Worm (Caenorhabditis elegans) whole organism, L1 larva: ENCODE measurements around the gene irg-2.
A peak's percentile ranks its signal among the peaks of the same experiment; 100 is the strongest.

Source experiments
- F16B12.6 ChIP-seq: fragments of 150-350 bp; optimal IDR thresholded peaks from 2 replicates; lab custom pipeline; 2014; ENCODE audit warnings: missing biosample characterization, missing genetic modification characterization
- alr-1 ChIP-seq: fragments of 200-800 bp; sonication (Bioruptor generic); optimal IDR thresholded peaks from 2 replicates; lab custom pipeline; 2018; ENCODE audit warnings: borderline replicate concordance, mild to moderate bottlenecking, missing genetic modification characterization, missing compliant biosample characterization
- ama-1 ChIP-seq: fragments of 150-350 bp; optimal IDR thresholded peaks from 2 replicates; lab custom pipeline; 2014
- ceh-82 ChIP-seq, 3 experiments: fragments of 150-350 bp in 1 of 3; sonication (generic microtip) in 2 of 3; optimal IDR thresholded peaks; 2 replicates each; lab custom pipeline; 2014 to 2017; ENCODE audit warnings: missing biosample characterization in 3 of 3, missing genetic modification characterization in 3 of 3
- ces-1 ChIP-seq: fragments of 150-350 bp; optimal IDR thresholded peaks from 2 replicates; lab custom pipeline; 2014; ENCODE audit warnings: missing biosample characterization, missing genetic modification reagents, missing genetic modification characterization
- efl-1 ChIP-seq, 4 experiments: fragments of 150-350 bp; optimal IDR thresholded peaks in 3 of 4; peaks in 1 of 4; 1 replicate in 1 of 4; 2 replicates in 3 of 4; lab custom pipeline; 2014; ENCODE audit warnings: missing biosample characterization in 2 of 4, missing genetic modification characterization in 2 of 4, missing genetic modification reagents in 2 of 4
- egl-13 ChIP-seq: sonication (generic microtip); optimal IDR thresholded peaks from 2 replicates; lab custom pipeline; 2016; ENCODE audit warnings: missing genotype, missing genetic modification reagents, missing genetic modification characterization, missing compliant biosample characterization
- egl-27 ChIP-seq, 2 experiments: fragments of 150-350 bp in 1 of 2; sonication (generic microtip); optimal IDR thresholded peaks; 3 replicates each; lab custom pipeline; 2017 to 2018; ENCODE audit warnings: missing biosample characterization in 2 of 2, missing genetic modification characterization in 2 of 2, missing genetic modification reagents in 2 of 2
- elt-2 ChIP-seq: sonication (generic microtip); optimal IDR thresholded peaks from 2 replicates; lab custom pipeline; 2016; ENCODE audit warnings: missing genetic modification characterization, mild to moderate bottlenecking, inconsistent platforms, missing compliant biosample characterization, missing genetic modification reagents
- fkh-10 ChIP-seq: sonication (generic microtip); optimal IDR thresholded peaks from 2 replicates; lab custom pipeline; 2017; ENCODE audit warnings: missing biosample characterization, missing genetic modification reagents, missing genetic modification characterization
- fkh-4 ChIP-seq: sonication (generic microtip); optimal IDR thresholded peaks from 2 replicates; lab custom pipeline; 2016; ENCODE audit warnings: missing compliant biosample characterization, missing genetic modification characterization, borderline replicate concordance
- hlh-4 ChIP-seq: sonication (generic microtip); optimal IDR thresholded peaks from 2 replicates; lab custom pipeline; 2016; ENCODE audit warnings: mild to moderate bottlenecking, missing genetic modification characterization, missing compliant biosample characterization
- lin-13 ChIP-seq: fragments of 150-350 bp; optimal IDR thresholded peaks from 2 replicates; lab custom pipeline; 2014; ENCODE audit warnings: missing biosample characterization, missing genetic modification reagents, missing genetic modification characterization
- lin-15B ChIP-seq: fragments of 150-350 bp; sonication (generic microtip); optimal IDR thresholded peaks from 3 replicates; lab custom pipeline; 2014; ENCODE audit warnings: missing biosample characterization, missing genetic modification characterization
- lin-39 ChIP-seq: fragments of 150-350 bp; optimal IDR thresholded peaks from 2 replicates; lab custom pipeline; 2014; ENCODE audit warnings: missing biosample characterization, missing genetic modification reagents, missing genetic modification characterization
- lir-3 ChIP-seq: sonication (generic microtip); optimal IDR thresholded peaks from 2 replicates; lab custom pipeline; 2016; ENCODE audit warnings: mild to moderate bottlenecking, missing genetic modification characterization, moderate library complexity, missing compliant biosample characterization; ENCODE audit not compliant: poor library complexity
- mef-2 ChIP-seq: fragments of 150-350 bp; optimal IDR thresholded peaks from 2 replicates; lab custom pipeline; 2014; ENCODE audit warnings: missing biosample characterization, missing genetic modification characterization
- nhr-11 ChIP-seq: fragments of 150-350 bp; optimal IDR thresholded peaks from 2 replicates; lab custom pipeline; 2014; ENCODE audit warnings: missing biosample characterization, missing genetic modification characterization
- nhr-19 ChIP-seq: fragments of 200-800 bp; sonication (Bioruptor generic); conservative IDR thresholded peaks from 2 replicates; pipeline ENCODE4 v1.3.6; 2022; ENCODE audit warnings: missing genetic modification characterization, missing compliant biosample characterization
- nhr-28 ChIP-seq: fragments of 150-350 bp; optimal IDR thresholded peaks from 2 replicates; lab custom pipeline; 2014; ENCODE audit warnings: missing biosample characterization, missing genetic modification characterization
- nhr-76 ChIP-seq: sonication (generic microtip); optimal IDR thresholded peaks from 2 replicates; lab custom pipeline; 2017; ENCODE audit warnings: missing biosample characterization, missing genetic modification characterization
- nhr-84 ChIP-seq: sonication (generic microtip); optimal IDR thresholded peaks from 2 replicates; lab custom pipeline; 2017; ENCODE audit warnings: missing biosample characterization, missing genetic modification characterization
- nhr-90 ChIP-seq: sonication (generic microtip); optimal IDR thresholded peaks from 2 replicates; lab custom pipeline; 2016; ENCODE audit warnings: mild to moderate bottlenecking, missing genetic modification characterization, missing compliant biosample characterization; ENCODE audit not compliant: poor library complexity
- pax-3 ChIP-seq: fragments of 200-800 bp; sonication (Bioruptor generic); optimal IDR thresholded peaks from 2 replicates; lab custom pipeline; 2018; ENCODE audit warnings: mild to moderate bottlenecking, missing genetic modification characterization, moderate library complexity, missing compliant biosample characterization
- snu-23 ChIP-seq: sonication (generic microtip); optimal IDR thresholded peaks from 2 replicates; lab custom pipeline; 2016; ENCODE audit warnings: missing genetic modification characterization, missing compliant biosample characterization
- swsn-7 ChIP-seq: sonication (generic microtip); optimal IDR thresholded peaks from 2 replicates; lab custom pipeline; 2016; ENCODE audit warnings: missing genetic modification characterization, missing compliant biosample characterization
- tlp-1 ChIP-seq: fragments of 150-350 bp; optimal IDR thresholded peaks from 2 replicates; lab custom pipeline; 2014; ENCODE audit warnings: missing biosample characterization, missing genetic modification characterization
- unc-98 ChIP-seq: fragments of 200-800 bp; sonication (Bioruptor generic); IDR thresholded peaks from 2 replicates; pipeline ENCODE4 v1.3.6; 2022; ENCODE audit warnings: missing genetic modification characterization, missing compliant biosample characterization
- vab-15 ChIP-seq: sonication (generic microtip); optimal IDR thresholded peaks from 2 replicates; lab custom pipeline; 2017; ENCODE audit warnings: missing genotype, mild to moderate bottlenecking, missing genetic modification characterization, missing compliant biosample characterization
- xbp-1 ChIP-seq: sonication (generic microtip); optimal IDR thresholded peaks from 2 replicates; lab custom pipeline; 2016; ENCODE audit warnings: missing genetic modification characterization, missing compliant biosample characterization
- zag-1 ChIP-seq: fragments of 150-350 bp; optimal IDR thresholded peaks from 2 replicates; lab custom pipeline; 2014; ENCODE audit warnings: missing biosample characterization, missing genetic modification characterization

The irg-2 gene

ce11 chrV:4038110-4038509 is 3.9 kb upstream of the irg-2 start, which contains the start of gene C49G7.12:
C49G7.12 (plus strand) TSS chrV:4038410.
- no peak for TF ChIP-seq hlh-4
- TF ChIP-seq efl-1 (optimal IDR thresholded peaks at IDR 0.05; lab: Kevin White, UChicago): no peak
- peak in 1 of 2 experiments; percentile 56 for TF ChIP-seq efl-1 (GFP tag; optimal IDR thresholded peaks at IDR 0.05 in 1 of 2; lab: Kevin White, UChicago)

ce11 chrV:4038557-4038956 is 3.4 kb upstream of the irg-2 start:
- no peak for TF ChIP-seq ces-1
- TF ChIP-seq efl-1 (optimal IDR thresholded peaks at IDR 0.05; lab: Kevin White, UChicago): no peak
- TF ChIP-seq efl-1 (GFP tag; optimal IDR thresholded peaks at IDR 0.05 in 1 of 2; lab: Kevin White, UChicago): peak in 1 of 2 experiments; percentile 64

- no peak for TF ChIP-seq nhr-84
- no peak for TF ChIP-seq ama-1
- TF ChIP-seq lin-15B: no peak
- no peak for TF ChIP-seq egl-13 (tag; lab: Kevin White, UChicago)
- no peak for TF ChIP-seq alr-1 (tag; lab: Kevin White, UChicago)
- TF ChIP-seq F16B12.6 (tag; lab: Kevin White, UChicago): no peak
- TF ChIP-seq nhr-28 (tag; lab: Kevin White, UChicago): no peak
- no peak for TF ChIP-seq efl-1 (optimal IDR thresholded peaks at IDR 0.05; lab: Kevin White, UChicago)
- TF ChIP-seq efl-1 (GFP tag; optimal IDR thresholded peaks at IDR 0.05 in 1 of 2; lab: Kevin White, UChicago): no peak
- no peak for TF ChIP-seq egl-27 (tag; optimal IDR thresholded peaks at IDR 0.05; lab: Kevin White, UChicago)
- no peak for TF ChIP-seq hlh-4
- no peak for TF ChIP-seq mef-2 (tag; lab: Kevin White, UChicago)
- no peak for TF ChIP-seq lin-39 (tag; lab: Kevin White, UChicago)
- no peak for TF ChIP-seq fkh-10 (GFP tag; lab: Kevin White, UChicago)
- no peak for TF ChIP-seq vab-15 (tag; lab: Kevin White, UChicago)
- no peak for TF ChIP-seq elt-2 (tag; lab: Kevin White, UChicago)
- TF ChIP-seq lir-3: no peak
Measured at ce11 chrV:4043632-4044031, 1.7 kb downstream of the irg-2 start, which contains the start of gene phat-3. phat-3 (plus strand) TSS chrV:4043932.

ce11 chrV:4046122-4046521 is 4.1 kb downstream of the irg-2 start, which contains the start of gene phat-7:
phat-7 (plus strand) TSS chrV:4046422.
- TF ChIP-seq snu-23 (GFP tag; lab: Kevin White, UChicago): no peak
- TF ChIP-seq pax-3 (tag; lab: Kevin White, UChicago): no peak
- no peak for TF ChIP-seq nhr-19 (GFP tag; lab: Robert Waterston, UW)
- TF ChIP-seq xbp-1 (tag; lab: Kevin White, UChicago): no peak
- TF ChIP-seq nhr-11 (tag; lab: Kevin White, UChicago): no peak
- no peak for TF ChIP-seq tlp-1
- TF ChIP-seq ama-1: no peak
- TF ChIP-seq ceh-82 (tag; optimal IDR thresholded peaks at IDR 0.05; lab: Kevin White, UChicago): no peak
- no peak for TF ChIP-seq zag-1 (tag; lab: Kevin White, UChicago)
- TF ChIP-seq fkh-4: no peak
- no peak for TF ChIP-seq ces-1
- TF ChIP-seq, all 84 proteins: peak for 0

- TF ChIP-seq nhr-76 (tag; lab: Kevin White, UChicago) (no peak), nhr-11 (tag; lab: Kevin White, UChicago) (no peak), lin-13 (GFP tag; lab: Kevin White, UChicago) (no peak), efl-1 (optimal IDR thresholded peaks at IDR 0.05; lab: Kevin White, UChicago) (no peak), efl-1 (GFP tag; optimal IDR thresholded peaks at IDR 0.05 in 1 of 2; lab: Kevin White, UChicago) (peak in 1 of 2 experiments; percentile 24), swsn-7 (tag; lab: Kevin White, UChicago) (no peak), nhr-90 (tag; lab: Kevin White, UChicago) (no peak), mef-2 (tag; lab: Kevin White, UChicago) (no peak)
- TF ChIP-seq, all 84 proteins: peak for 1
Measured at ce11 chrV:4047541-4047940, 5.6 kb downstream of the irg-2 start, which contains the start of gene srh-169. srh-169 (plus strand) TSS chrV:4047841.

- TF ChIP-seq unc-98 (GFP tag; lab: Robert Waterston, UW) (no peak), efl-1 (optimal IDR thresholded peaks at IDR 0.05; lab: Kevin White, UChicago) (no peak), efl-1 (GFP tag; optimal IDR thresholded peaks at IDR 0.05 in 1 of 2; lab: Kevin White, UChicago) (peak in 1 of 2 experiments; percentile 62)
Measured at ce11 chrV:4055025-4055424, 13.0 kb downstream of the irg-2 start, which contains the start of gene djr-1.2. djr-1.2 (minus strand) TSS chrV:4055125.
